Worm (Caenorhabditis elegans) whole organism, young adult: ENCODE results near the gene ZK177.9.

Experiments used
- B0336.3 ChIP-seq: fragments of 200-800 bp; sonication (Bioruptor generic); IDR thresholded peaks from 2 replicates; pipeline ENCODE4 v1.3.6; 2022; ENCODE audit warnings: missing genetic modification characterization, missing compliant biosample characterization
- K12H6.12 ChIP-seq: fragments of 200-800 bp; sonication (Bioruptor generic); optimal IDR thresholded peaks from 2 replicates; lab custom pipeline; 2018; ENCODE audit warnings: mild to moderate bottlenecking, missing genetic modification characterization, missing compliant biosample characterization
- ama-1 ChIP-seq, 3 experiments: fragments of 150-350 bp in 1 of 3; sonication (generic microtip) in 2 of 3; optimal IDR thresholded peaks; 2 replicates each; lab custom pipeline; 2014 to 2018; ENCODE audit warnings: missing biosample characterization in 2 of 3, missing genetic modification characterization in 2 of 3, missing genetic modification reagents in 2 of 3
- ceh-79 ChIP-seq: sonication (generic microtip); optimal IDR thresholded peaks from 2 replicates; lab custom pipeline; 2017; ENCODE audit warnings: mild to moderate bottlenecking, missing genetic modification characterization, missing compliant biosample characterization
- ceh-91 ChIP-seq: fragments of 200-800 bp; sonication (Bioruptor generic); IDR thresholded peaks from 2 replicates; pipeline ENCODE4 v1.3.6; 2022; ENCODE audit warnings: missing genetic modification reagents, missing genetic modification characterization, missing compliant biosample characterization
- lin-54 ChIP-seq: fragments of 200-800 bp; sonication (Bioruptor generic); optimal IDR thresholded peaks from 2 replicates; lab custom pipeline; 2018; ENCODE audit warnings: mild to moderate bottlenecking, missing genetic modification characterization, missing compliant biosample characterization
- snpc-3.4 ChIP-seq: sonication (generic microtip); optimal IDR thresholded peaks from 2 replicates; lab custom pipeline; 2017; ENCODE audit warnings: missing genetic modification characterization, mild to moderate bottlenecking, missing compliant biosample characterization, antibody characterized with exemption, moderate library complexity, missing genotype, missing genetic modification reagents
- snpc-4 ChIP-seq, 5 experiments: fragments of 150-350 bp in 1 of 5; sonication (generic microtip) in 4 of 5; optimal IDR thresholded peaks; 2 replicates each; lab custom pipeline; 2014 to 2018; ENCODE audit warnings: missing genetic modification characterization in 5 of 5, missing biosample characterization in 3 of 5, antibody characterized with exemption in 2 of 5, mild to moderate bottlenecking in 2 of 5, missing compliant biosample characterization in 2 of 5, missing genotype in 2 of 5, moderate library complexity in 2 of 5, missing genetic modification reagents in 1 of 5
- unc-62 ChIP-seq: fragments of 150-350 bp; optimal IDR thresholded peaks from 2 replicates; lab custom pipeline; 2014; ENCODE audit warnings: missing biosample characterization, missing genetic modification reagents, missing genetic modification characterization
- ztf-26 ChIP-seq: sonication (generic microtip); optimal IDR thresholded peaks from 2 replicates; lab custom pipeline; 2017; ENCODE audit warnings: missing genetic modification characterization, missing compliant biosample characterization

ce11 chrII:5541685-5542084 lies 24.1 kb upstream of the ZK177.9 start, which contains the start of gene C17C3.24:
- no peak for TF ChIP-seq ama-1 (optimal IDR thresholded peaks at IDR 0.05; lab: Kevin White, UChicago)
- TF ChIP-seq ama-1 (GFP tag; optimal IDR thresholded peaks at IDR 0.05; lab: Kevin White, UChicago) = no peak
- no peak for TF ChIP-seq snpc-4 (GFP tag; optimal IDR thresholded peaks at IDR 0.05; lab: Kevin White, UChicago)
- TF ChIP-seq snpc-4 (tag; optimal IDR thresholded peaks at IDR 0.05; lab: Kevin White, UChicago) = no peak
- TF ChIP-seq unc-62 (GFP tag; lab: Kevin White, UChicago) = no peak
- no peak for TF ChIP-seq lin-54 (GFP tag; lab: Kevin White, UChicago)
- TF ChIP-seq snpc-3.4 = no peak
- no peak for TF ChIP-seq B0336.3 (GFP tag; lab: Robert Waterston, UW)
- no peak for TF ChIP-seq K12H6.12 (tag; lab: Kevin White, UChicago)
- TF ChIP-seq ceh-91 = no peak
- TF ChIP-seq ztf-26 (tag; lab: Kevin White, UChicago) = no peak
- TF ChIP-seq ceh-79 = no peak
